Worm (Caenorhabditis elegans): ENCODE results near the gene C12D12.1.

Gene C12D12.1

DNA sequence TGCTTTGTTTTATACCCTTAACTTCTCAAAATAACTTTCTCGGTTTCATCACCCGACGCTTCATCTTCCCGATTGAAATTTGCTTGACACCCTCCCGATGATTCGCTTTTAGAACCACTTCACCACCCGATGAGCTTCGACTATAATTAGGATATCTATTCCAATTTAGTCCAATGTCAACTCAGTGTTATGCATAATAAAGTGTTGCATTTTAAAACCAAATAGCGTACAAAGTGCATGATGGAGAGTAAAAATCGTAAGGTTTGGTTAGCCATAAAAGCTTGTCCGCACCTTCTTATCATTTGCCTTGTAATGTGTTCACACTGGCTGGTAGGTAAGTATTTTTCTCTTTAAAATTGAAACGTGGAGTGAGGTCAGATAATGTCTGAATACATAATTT is at the start of gene C12D12.1:
Gene C12D12.1 (plus strand): TSS at position 301 of the 400 bp plus-strand sequence.
- TF ChIP-seq nhr-237 (tag; optimal IDR thresholded peaks at IDR 0.05) (no peak), mml-1 (tag; optimal IDR thresholded peaks at IDR 0.05) (no peak), pqm-1 (tag; optimal IDR thresholded peaks at IDR 0.05) (peak; percentile 16), elt-2 (tag; optimal IDR thresholded peaks at IDR 0.05) (peak; percentile 24)

DNA sequence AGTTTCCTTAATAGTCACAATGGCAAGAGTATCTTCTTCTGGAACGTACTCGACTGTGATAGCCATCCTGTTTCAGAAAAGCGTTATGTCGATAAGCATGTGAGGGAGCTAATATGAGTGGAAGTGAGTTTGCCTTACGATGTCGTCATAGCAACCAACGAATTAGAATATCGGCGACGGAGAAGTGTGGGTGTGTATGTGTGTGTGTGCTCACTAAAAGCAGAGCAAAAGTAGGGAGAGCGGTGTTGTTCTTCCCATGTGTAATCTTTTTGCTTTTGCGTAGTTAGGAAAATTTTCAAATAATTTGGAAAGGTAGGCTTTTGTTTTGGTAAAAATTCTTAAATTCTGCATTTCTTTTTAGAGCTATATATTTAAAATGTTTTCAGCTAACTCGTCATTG is 47.9 kb upstream of the C12D12.1 start, which contains the start of gene ZK813.5:
Gene ZK813.5 (minus strand): TSS at position 101 of the 400 bp plus-strand sequence.
- TF ChIP-seq pqm-1 (tag; optimal IDR thresholded peaks at IDR 0.05), result no peak
- TF ChIP-seq nhr-23 (tag; optimal IDR thresholded peaks at IDR 0.05), result no peak
- no peak for TF ChIP-seq lin-39 (tag; optimal IDR thresholded peaks at IDR 0.05)
- no peak for TF ChIP-seq mml-1 (tag; optimal IDR thresholded peaks at IDR 0.05)
- TF ChIP-seq tbx-2 (tag; optimal IDR thresholded peaks at IDR 0.05), result no peak
- no peak for TF ChIP-seq mdl-1 (tag; optimal IDR thresholded peaks at IDR 0.05)
- TF ChIP-seq eor-1 (tag; optimal IDR thresholded peaks at IDR 0.05), result no peak
- no peak for TF ChIP-seq fos-1 (tag; optimal IDR thresholded peaks at IDR 0.05)
- TF ChIP-seq ama-1 (optimal IDR thresholded peaks at IDR 0.05), result no peak
- no peak for TF ChIP-seq elt-3 (tag; optimal IDR thresholded peaks at IDR 0.05)
- TF ChIP-seq aly-2 (tag; optimal IDR thresholded peaks at IDR 0.05), result no peak
- TF ChIP-seq R02D3.7 (tag; optimal IDR thresholded peaks at IDR 0.05), result no peak

DNA sequence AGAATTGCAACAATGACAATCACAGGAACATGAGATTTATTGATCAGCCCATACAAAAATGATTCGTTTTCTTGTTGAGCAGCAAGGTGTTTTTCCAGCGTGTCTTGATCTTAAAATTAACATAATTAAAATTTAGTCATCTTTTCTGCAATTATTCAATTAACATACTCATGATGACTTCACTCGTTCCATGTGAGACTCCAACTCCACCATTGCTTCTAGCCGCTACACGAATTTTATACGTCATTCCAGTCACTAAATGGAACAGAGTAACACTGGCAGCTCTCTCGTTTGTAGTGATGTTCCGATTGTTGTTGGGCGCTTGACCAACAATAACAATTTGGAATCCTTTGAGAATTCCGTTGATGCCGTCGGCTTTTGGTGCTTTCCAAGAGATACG is 45.2 kb upstream of the C12D12.1 start:
- no peak for TF ChIP-seq lin-15B (tag; optimal IDR thresholded peaks at IDR 0.05)
- TF ChIP-seq pha-4 (tag; optimal IDR thresholded peaks at IDR 0.05), result no peak
- TF ChIP-seq ama-1 (optimal IDR thresholded peaks at IDR 0.05), result no peak
- no peak for TF ChIP-seq jun-1 (tag; optimal IDR thresholded peaks at IDR 0.05)
- TF ChIP-seq pqm-1 (tag; optimal IDR thresholded peaks at IDR 0.05), result no peak
- no peak for TF ChIP-seq elt-2 (tag; optimal IDR thresholded peaks at IDR 0.05)
- TF ChIP-seq nhr-25 (tag; optimal IDR thresholded peaks at IDR 0.05), result no peak
- no peak for TF ChIP-seq snpc-4 (tag; optimal IDR thresholded peaks at IDR 0.05)
- no peak for TF ChIP-seq nhr-67 (tag; optimal IDR thresholded peaks at IDR 0.05)
- TF ChIP-seq nhr-77 (tag; optimal IDR thresholded peaks at IDR 0.05), result no peak
- TF ChIP-seq ztf-4 (tag; optimal IDR thresholded peaks at IDR 0.05), result no peak

DNA sequence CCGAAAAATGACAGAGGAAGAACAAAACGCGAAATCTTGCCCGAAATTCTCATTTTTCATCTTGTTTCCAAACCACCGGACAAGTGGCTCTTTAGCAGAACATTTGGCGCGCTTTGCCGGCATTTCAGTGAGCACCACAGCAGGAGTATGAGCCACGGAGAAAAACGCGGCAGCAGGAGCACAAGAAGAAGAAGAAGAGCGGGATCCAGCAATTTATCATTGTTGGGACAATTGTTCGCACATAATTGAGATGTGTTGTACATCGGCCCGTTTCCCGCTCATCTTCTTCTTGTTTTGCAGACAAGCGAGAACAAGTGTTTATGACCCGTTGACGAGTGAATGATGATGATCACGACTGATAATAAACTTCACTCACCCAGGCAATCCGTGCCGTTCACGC is 43.5 kb upstream of the C12D12.1 start:
- TF ChIP-seq fkh-10 (GFP tag; optimal IDR thresholded peaks at IDR 0.05), result no peak
- no peak for TF ChIP-seq elt-3 (tag; optimal IDR thresholded peaks at IDR 0.05)
- TF ChIP-seq nhr-23 (tag; optimal IDR thresholded peaks at IDR 0.05), result no peak
- TF ChIP-seq lin-39 (tag; optimal IDR thresholded peaks at IDR 0.05), result peak; percentile 93
- no peak for TF ChIP-seq nhr-43 (tag; optimal IDR thresholded peaks at IDR 0.05; ENCODE audit: poor library complexity, severe bottlenecking)
- no peak for TF ChIP-seq ceh-16 (tag; optimal IDR thresholded peaks at IDR 0.05)
- TF ChIP-seq egl-5 (tag; optimal IDR thresholded peaks at IDR 0.05), result peak; percentile 61
- TF ChIP-seq nhr-25 (tag; optimal IDR thresholded peaks at IDR 0.05), result no peak
- no peak for TF ChIP-seq ztf-4 (tag; optimal IDR thresholded peaks at IDR 0.05)
- TF ChIP-seq nfya-1 (tag; optimal IDR thresholded peaks at IDR 0.05; ENCODE audit: insufficient read depth), result peak; percentile 50
- no peak for TF ChIP-seq skn-1 (tag; optimal IDR thresholded peaks at IDR 0.05)
- peak; percentile 43 for TF ChIP-seq unc-62 (GFP tag; optimal IDR thresholded peaks at IDR 0.05)

DNA sequence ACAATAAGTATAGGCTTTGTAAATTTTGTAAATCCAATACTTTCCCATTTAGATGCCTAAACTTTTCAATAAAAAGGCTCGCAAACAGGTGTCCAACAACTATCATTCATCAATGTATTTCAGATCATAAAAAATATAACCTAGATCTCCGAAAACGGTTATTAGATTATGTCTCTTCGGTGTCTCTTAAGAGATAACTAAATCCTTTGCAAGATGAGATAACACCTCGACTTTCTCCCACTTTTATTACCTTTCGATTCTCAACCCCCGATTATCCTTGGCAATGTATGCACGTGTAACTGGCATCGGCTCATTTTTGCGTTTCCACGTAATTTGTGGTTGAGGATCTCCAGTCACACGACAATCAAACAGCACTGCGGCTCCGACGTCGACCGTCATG is 37.0 kb upstream of the C12D12.1 start:
- TF ChIP-seq ZK546.5 (tag; optimal IDR thresholded peaks at IDR 0.05), result no peak
- no peak for TF ChIP-seq aly-2 (tag; optimal IDR thresholded peaks at IDR 0.05)
- TF ChIP-seq eor-1 (tag; optimal IDR thresholded peaks at IDR 0.05), result no peak

DNA sequence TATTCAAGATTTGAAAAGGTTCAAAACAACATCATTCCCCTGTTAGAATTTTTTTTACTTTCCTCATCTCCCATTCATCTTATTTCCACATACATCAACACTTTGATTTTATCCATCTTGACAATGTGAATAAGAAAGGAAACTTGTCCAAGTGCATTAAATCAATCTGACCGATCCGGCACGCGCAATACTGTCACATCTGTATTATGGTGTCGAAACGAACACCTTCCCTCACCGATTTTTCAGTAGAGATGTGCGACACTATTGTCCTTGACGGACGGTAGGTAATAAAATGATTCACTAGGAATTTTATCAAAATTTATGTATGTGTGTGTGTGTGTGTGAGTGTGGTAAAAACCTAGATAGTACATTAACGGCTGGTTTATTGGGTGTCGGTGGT is 35.2 kb upstream of the C12D12.1 start:
- no peak for TF ChIP-seq ama-1 (optimal IDR thresholded peaks at IDR 0.05)
- TF ChIP-seq nhr-25 (tag; optimal IDR thresholded peaks at IDR 0.05), result peak; percentile 27

Measured in whole organism, L3 larva.